Worm (Caenorhabditis elegans): ENCODE data around the gene nlf-1.

Gene nlf-1

ce11 chrX:970072-970471 is 47.3 kb downstream of the nlf-1 start, which contains the start of gene C44C1.6:
TSS of gene C44C1.6 (minus strand) at chrX:970270.
- TF ChIP-seq ham-2 (GFP tag; optimal IDR thresholded peaks at IDR 0.05) (no peak), lin-13 (tag; optimal IDR thresholded peaks at IDR 0.05) (no peak), M03D4.4 (tag; optimal IDR thresholded peaks at IDR 0.05) (no peak), lin-32 (GFP tag; optimal IDR thresholded peaks at IDR 0.05) (no peak)

ce11 chrX:963171-963570 is 54.2 kb downstream of the nlf-1 start, which contains the start of gene ncs-1:
TSS of gene ncs-1 (minus strand) at chrX:963271.
- TF ChIP-seq ham-2 (GFP tag; optimal IDR thresholded peaks at IDR 0.05): no peak
- TF ChIP-seq ceh-43 (GFP tag; optimal IDR thresholded peaks at IDR 0.05): no peak

Data from whole organism, mixed stage, embryonic.